Worm (Caenorhabditis elegans) whole organism, late embryonic: ENCODE measurements around the gene srx-90.

Experiments
- T23F11.4 ChIP-seq: fragments of 200-800 bp; sonication (Bioruptor generic); optimal IDR thresholded peaks from 2 replicates; lab custom pipeline; 2018; ENCODE audit warnings: mild to moderate bottlenecking, missing genetic modification characterization, missing compliant biosample characterization
- ceh-14 ChIP-seq: sonication (generic microtip); optimal IDR thresholded peaks from 2 replicates; lab custom pipeline; 2016; ENCODE audit warnings: missing genotype, missing genetic modification characterization, missing compliant biosample characterization
- ceh-18 ChIP-seq: sonication (generic microtip); optimal IDR thresholded peaks from 2 replicates; lab custom pipeline; 2016; ENCODE audit warnings: missing genetic modification characterization, missing compliant biosample characterization
- ceh-19 ChIP-seq: fragments of 200-800 bp; sonication (Bioruptor generic); optimal IDR thresholded peaks from 2 replicates; lab custom pipeline; 2018; ENCODE audit warnings: mild to moderate bottlenecking, missing genetic modification characterization, missing compliant biosample characterization
- ceh-2 ChIP-seq: sonication (generic microtip); optimal IDR thresholded peaks from 2 replicates; lab custom pipeline; 2016; ENCODE audit warnings: missing genotype, missing genetic modification characterization, missing compliant biosample characterization
- ceh-22 ChIP-seq: sonication (generic microtip); optimal IDR thresholded peaks from 2 replicates; lab custom pipeline; 2017; ENCODE audit warnings: missing biosample characterization, missing genetic modification characterization
- ceh-24 ChIP-seq: sonication (generic microtip); optimal IDR thresholded peaks from 2 replicates; lab custom pipeline; 2016; ENCODE audit warnings: mild to moderate bottlenecking, missing genetic modification characterization, missing compliant biosample characterization
- ceh-34 ChIP-seq: sonication (generic microtip); optimal IDR thresholded peaks from 2 replicates; lab custom pipeline; 2016; ENCODE audit warnings: mild to moderate bottlenecking, missing genetic modification characterization, missing compliant biosample characterization
- ceh-45 ChIP-seq: fragments of 200-800 bp; sonication (Bioruptor generic); IDR thresholded peaks from 2 replicates; pipeline ENCODE4 v1.3.6; 2022; ENCODE audit warnings: missing genetic modification reagents, missing genetic modification characterization, missing compliant biosample characterization
- ceh-48 ChIP-seq: sonication (generic microtip); optimal IDR thresholded peaks from 2 replicates; lab custom pipeline; 2016; ENCODE audit warnings: missing genetic modification characterization, inconsistent platforms, missing compliant biosample characterization
- ceh-6 ChIP-seq: fragments of 200-800 bp; sonication (Bioruptor generic); optimal IDR thresholded peaks from 2 replicates; lab custom pipeline; 2018; ENCODE audit warnings: mild to moderate bottlenecking, missing genetic modification characterization, missing compliant biosample characterization
- che-1 ChIP-seq: sonication (generic microtip); optimal IDR thresholded peaks from 2 replicates; lab custom pipeline; 2016; ENCODE audit warnings: mild to moderate bottlenecking, missing genetic modification characterization, missing compliant biosample characterization
- elt-2 ChIP-seq: sonication (generic microtip); optimal IDR thresholded peaks from 2 replicates; lab custom pipeline; 2016; ENCODE audit warnings: missing genetic modification reagents, missing genetic modification characterization, missing compliant biosample characterization
- elt-4 ChIP-seq: sonication (generic microtip); optimal IDR thresholded peaks from 2 replicates; lab custom pipeline; 2016; ENCODE audit warnings: missing genetic modification characterization, missing compliant biosample characterization
- eyg-1 ChIP-seq: sonication (generic microtip); optimal IDR thresholded peaks from 2 replicates; lab custom pipeline; 2016; ENCODE audit warnings: missing genotype, missing genetic modification characterization, missing compliant biosample characterization
- fax-1 ChIP-seq: sonication (generic microtip); optimal IDR thresholded peaks from 2 replicates; lab custom pipeline; 2016; ENCODE audit warnings: missing genotype, missing genetic modification characterization, missing compliant biosample characterization
- fkh-10 ChIP-seq: fragments of 150-350 bp; optimal IDR thresholded peaks from 2 replicates; lab custom pipeline; 2014; ENCODE audit warnings: missing biosample characterization, missing genetic modification reagents, missing genetic modification characterization
- hlh-15 ChIP-seq: sonication (generic microtip); optimal IDR thresholded peaks from 2 replicates; lab custom pipeline; 2016; ENCODE audit warnings: missing genetic modification characterization, missing compliant biosample characterization
- hlh-30 ChIP-seq: sonication (generic microtip); optimal IDR thresholded peaks from 2 replicates; lab custom pipeline; 2017; ENCODE audit warnings: antibody characterized with exemption, missing genetic modification characterization, missing compliant biosample characterization; ENCODE audit not compliant: insufficient read depth
- hlh-6 ChIP-seq: sonication (generic microtip); optimal IDR thresholded peaks from 2 replicates; lab custom pipeline; 2016; ENCODE audit warnings: missing genotype, missing genetic modification characterization, missing compliant biosample characterization
- lin-11 ChIP-seq: fragments of 200-800 bp; sonication (Bioruptor generic); optimal IDR thresholded peaks from 2 replicates; lab custom pipeline; 2018; ENCODE audit warnings: mild to moderate bottlenecking, missing genetic modification characterization, missing compliant biosample characterization
- madf-2 ChIP-seq: sonication (generic microtip); optimal IDR thresholded peaks from 2 replicates; lab custom pipeline; 2017; ENCODE audit warnings: missing genetic modification characterization, missing compliant biosample characterization
- nhr-232 ChIP-seq: sonication (generic microtip); optimal IDR thresholded peaks from 2 replicates; lab custom pipeline; 2016; ENCODE audit warnings: missing genetic modification characterization, missing compliant biosample characterization
- pag-3 ChIP-seq: sonication (generic microtip); optimal IDR thresholded peaks from 2 replicates; lab custom pipeline; 2016; ENCODE audit warnings: missing compliant biosample characterization, missing genetic modification characterization, borderline replicate concordance
- pat-9 ChIP-seq: fragments of 200-800 bp; sonication (Bioruptor generic); optimal IDR thresholded peaks from 2 replicates; lab custom pipeline; 2018; ENCODE audit warnings: mild to moderate bottlenecking, missing genetic modification characterization, moderate library complexity, missing compliant biosample characterization
- pax-1 ChIP-seq: fragments of 150-350 bp; optimal IDR thresholded peaks from 2 replicates; lab custom pipeline; 2014; ENCODE audit warnings: missing biosample characterization, missing genetic modification characterization
- pha-2 ChIP-seq: sonication (generic microtip); optimal IDR thresholded peaks from 2 replicates; lab custom pipeline; 2017; ENCODE audit warnings: mild to moderate bottlenecking, missing genetic modification characterization, missing compliant biosample characterization
- pha-4 ChIP-seq: fragments of 150-350 bp; optimal IDR thresholded peaks from 2 replicates; lab custom pipeline; 2018; ENCODE audit warnings: missing biosample characterization, missing genetic modification reagents, missing genetic modification characterization
- ref-2 ChIP-seq: sonication (generic microtip); optimal IDR thresholded peaks from 2 replicates; lab custom pipeline; 2016; ENCODE audit warnings: missing genetic modification characterization, missing compliant biosample characterization
- sox-4 ChIP-seq: sonication (generic microtip); optimal IDR thresholded peaks from 2 replicates; lab custom pipeline; 2017; ENCODE audit warnings: mild to moderate bottlenecking, missing genetic modification characterization, inconsistent platforms, missing compliant biosample characterization
- tbx-7 ChIP-seq: sonication (generic microtip); optimal IDR thresholded peaks from 2 replicates; lab custom pipeline; 2016; ENCODE audit warnings: missing genotype, missing genetic modification characterization, missing compliant biosample characterization
- ttx-3 ChIP-seq: sonication (generic microtip); optimal IDR thresholded peaks from 2 replicates; lab custom pipeline; 2016; ENCODE audit warnings: missing genetic modification reagents, missing genetic modification characterization, missing compliant biosample characterization
- unc-3 ChIP-seq, 2 experiments: fragments of 200-800 bp in 1 of 2; sonication (Bioruptor generic) in 1 of 2; sonication (generic microtip) in 1 of 2; conservative IDR thresholded peaks in 1 of 2; optimal IDR thresholded peaks in 1 of 2; 2 replicates each; pipeline versions ENCODE4 v1.3.6 to Lab custom; 2016 to 2022; ENCODE audit warnings: missing compliant biosample characterization in 2 of 2, missing genetic modification characterization in 2 of 2, missing genetic modification reagents in 1 of 2
- unc-42 ChIP-seq: sonication (generic microtip); optimal IDR thresholded peaks from 2 replicates; lab custom pipeline; 2016; ENCODE audit warnings: missing genotype, missing genetic modification characterization, missing compliant biosample characterization
- unc-86 ChIP-seq: sonication (generic microtip); optimal IDR thresholded peaks from 2 replicates; lab custom pipeline; 2016; ENCODE audit warnings: missing genetic modification characterization, missing compliant biosample characterization
- zip-5 ChIP-seq: sonication (generic microtip); optimal IDR thresholded peaks from 2 replicates; lab custom pipeline; 2016; ENCODE audit warnings: missing genetic modification characterization, missing compliant biosample characterization
- ztf-16 ChIP-seq: sonication (generic microtip); optimal IDR thresholded peaks from 2 replicates; lab custom pipeline; 2017; ENCODE audit warnings: missing genetic modification characterization, missing compliant biosample characterization

Gene srx-90

DNA sequence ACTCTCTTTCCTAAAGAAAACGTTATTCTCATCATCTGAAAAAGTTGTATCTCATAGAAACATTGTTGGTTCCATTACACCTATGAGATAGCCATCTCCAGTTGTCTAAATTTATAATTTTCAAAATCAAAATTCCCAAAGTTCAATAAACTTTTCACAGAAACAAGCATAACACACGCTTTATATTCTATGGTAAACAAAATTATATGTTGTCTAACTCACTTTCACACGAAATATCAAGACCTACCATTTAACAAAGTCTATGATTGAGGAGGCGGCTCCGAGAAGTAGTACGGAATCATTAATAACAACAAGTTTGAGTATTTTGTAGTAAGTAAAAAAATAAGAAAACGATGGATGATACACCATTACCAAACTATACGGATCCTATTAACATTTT lies 17.9 kb downstream of the srx-90 start, which contains the start of gene srx-84:
Gene srx-84, plus strand, starts transcription at position 301 of the 400 bp plus-strand sequence.
- TF ChIP-seq ceh-19 (no peak), pha-2 (no peak), ceh-18 (tag; lab: Kevin White, UChicago) (no peak), hlh-15 (tag; lab: Kevin White, UChicago) (no peak), pha-4 (tag; lab: Kevin White, UChicago) (no peak), pat-9 (tag; lab: Kevin White, UChicago) (no peak), elt-4 (tag; lab: Kevin White, UChicago) (no peak), ztf-16 (tag; lab: Kevin White, UChicago) (no peak), fkh-10 (no peak), elt-2 (no peak), ceh-22 (tag; lab: Kevin White, UChicago) (no peak), unc-3 (GFP tag; conservative IDR thresholded peaks at IDR 0.05; lab: Robert Waterston, UW) (no peak), unc-3 (tag; optimal IDR thresholded peaks at IDR 0.05; lab: Kevin White, UChicago) (no peak), nhr-232 (no peak), ceh-2 (no peak), madf-2 (no peak)

DNA sequence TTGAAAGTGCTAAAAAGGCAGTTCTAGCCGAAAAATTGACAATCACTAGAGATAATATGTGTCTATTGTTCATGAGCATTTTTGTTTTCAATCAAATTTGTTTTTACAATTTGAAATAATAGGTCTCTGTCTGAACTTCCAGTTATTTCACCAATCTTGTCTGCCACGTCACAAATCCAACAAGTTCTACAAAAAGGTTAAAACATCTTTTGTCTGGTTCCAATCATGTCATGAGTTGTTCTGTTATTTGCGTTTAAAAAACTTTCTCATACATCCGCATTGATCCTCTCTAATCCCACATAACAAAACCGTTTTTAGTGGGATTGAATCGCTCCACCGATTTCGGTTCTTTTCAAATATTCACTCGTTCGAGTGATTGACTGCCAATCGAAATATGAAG lies 19.9 kb downstream of the srx-90 start, which contains the start of gene F35B12.9:
Gene F35B12.9, plus strand, starts transcription at position 372 of the 400 bp plus-strand sequence.
- TF ChIP-seq ceh-18 (tag; lab: Kevin White, UChicago): no peak
- no peak for TF ChIP-seq zip-5 (tag; lab: Kevin White, UChicago)
- TF ChIP-seq ceh-48 (tag; lab: Kevin White, UChicago): no peak
- no peak for TF ChIP-seq ceh-22 (tag; lab: Kevin White, UChicago)
- no peak for TF ChIP-seq ttx-3 (tag; lab: Kevin White, UChicago)
- TF ChIP-seq ceh-34 (tag; lab: Kevin White, UChicago): no peak
- no peak for TF ChIP-seq ceh-6 (GFP tag; lab: Kevin White, UChicago)
- TF ChIP-seq unc-86 (tag; lab: Kevin White, UChicago): no peak
- TF ChIP-seq fax-1 (tag; lab: Kevin White, UChicago): no peak
- TF ChIP-seq pax-1 (tag; lab: Kevin White, UChicago): no peak
- TF ChIP-seq ceh-14: no peak
- TF ChIP-seq hlh-30: no peak
- TF ChIP-seq unc-42 (tag; lab: Kevin White, UChicago): no peak
- no peak for TF ChIP-seq ceh-45 (GFP tag; lab: Robert Waterston, UW)

DNA sequence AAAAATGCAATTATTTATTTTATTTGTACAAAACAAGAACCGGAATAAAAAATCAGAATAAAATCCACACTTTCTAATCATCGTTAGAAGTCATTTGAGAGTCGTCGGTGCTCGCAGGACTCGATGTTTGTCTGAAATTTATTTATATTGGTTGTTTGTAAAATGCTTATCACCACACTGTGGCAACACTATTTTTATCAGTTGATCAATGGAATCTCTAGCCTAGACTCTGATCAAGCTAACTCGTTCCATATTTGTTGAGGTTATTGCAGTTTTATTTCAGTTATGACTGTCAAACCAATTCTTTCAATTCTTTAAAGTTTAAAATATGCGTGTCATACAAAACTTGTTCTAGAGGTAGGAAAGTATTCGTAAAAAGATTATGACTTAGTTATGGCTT lies 23.6 kb downstream of the srx-90 start, which contains the start of gene dhs-20:
Gene dhs-20, minus strand, starts transcription at position 80 of the 400 bp plus-strand sequence.
- TF ChIP-seq che-1 (tag; lab: Kevin White, UChicago) (no peak), pag-3 (no peak), unc-86 (tag; lab: Kevin White, UChicago) (no peak), hlh-15 (tag; lab: Kevin White, UChicago) (no peak), sox-4 (tag; lab: Kevin White, UChicago) (no peak), eyg-1 (tag; lab: Kevin White, UChicago) (no peak), hlh-6 (tag; lab: Kevin White, UChicago) (no peak), T23F11.4 (no peak)

DNA sequence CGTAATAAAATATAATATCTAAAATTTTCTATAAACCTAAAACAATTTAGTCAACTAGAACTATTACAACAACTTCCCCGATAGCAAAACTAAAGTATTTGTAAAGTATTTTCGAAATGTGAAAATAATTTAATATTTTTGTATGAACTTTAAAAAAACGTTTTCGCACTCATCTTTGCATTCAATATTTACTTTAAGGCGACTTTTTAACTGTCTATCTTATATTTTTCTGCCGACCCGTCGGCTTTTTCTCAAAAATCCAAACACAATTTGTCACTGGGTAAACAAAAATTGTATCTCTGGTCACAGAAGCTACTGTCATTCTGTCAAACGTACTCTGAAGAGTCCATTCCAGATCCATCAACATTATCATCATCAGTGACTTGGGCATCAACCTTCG lies 24.3 kb downstream of the srx-90 start:
- no peak for TF ChIP-seq unc-86 (tag; lab: Kevin White, UChicago)
- no peak for TF ChIP-seq T23F11.4

DNA sequence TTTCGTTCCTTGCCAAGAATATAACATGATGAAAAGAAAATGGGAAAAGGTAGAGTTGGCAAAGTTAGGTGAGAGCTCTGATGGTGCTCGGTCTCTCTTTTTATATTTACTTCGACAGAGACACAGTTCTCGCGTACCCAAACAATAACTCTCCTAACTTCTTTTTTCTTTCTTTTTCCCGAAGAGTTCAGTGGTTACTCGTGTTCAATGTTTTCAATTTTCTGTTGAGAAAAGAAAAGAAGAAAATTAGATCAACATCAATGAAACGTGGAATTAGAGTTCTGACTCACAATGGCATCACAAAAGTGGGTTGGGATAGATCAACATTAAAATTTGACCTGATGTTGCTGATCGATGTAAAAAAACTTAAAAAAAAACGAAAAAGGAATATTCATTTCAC lies 25.5 kb downstream of the srx-90 start, which contains the start of gene idpp-16:
Gene idpp-16, minus strand, starts transcription at position 101 of the 400 bp plus-strand sequence.
- TF ChIP-seq tbx-7 (no peak), ref-2 (tag; lab: Kevin White, UChicago) (no peak), hlh-15 (tag; lab: Kevin White, UChicago) (no peak), ceh-18 (tag; lab: Kevin White, UChicago) (no peak), lin-11 (no peak), pax-1 (tag; lab: Kevin White, UChicago) (no peak), sox-4 (tag; lab: Kevin White, UChicago) (no peak), ceh-24 (no peak), elt-2 (no peak), pha-4 (tag; lab: Kevin White, UChicago) (no peak)
